Worm (Caenorhabditis elegans) whole organism, L4 larva: ENCODE measurements around the gene fbxc-7.

Source experiments
- D1046.2 ChIP-seq: fragments of 200-800 bp; sonication (Bioruptor generic); IDR thresholded peaks from 2 replicates; pipeline ENCODE4 v1.3.6; 2022; ENCODE audit warnings: missing genetic modification characterization, missing compliant biosample characterization
- F26F4.8 ChIP-seq: fragments of 200-800 bp; sonication (Bioruptor generic); conservative IDR thresholded peaks from 2 replicates; pipeline ENCODE4 v1.3.6; 2022; ENCODE audit warnings: missing genetic modification characterization, missing compliant biosample characterization
- F37D6.2 ChIP-seq: sonication (generic microtip); optimal IDR thresholded peaks from 2 replicates; lab custom pipeline; 2016; ENCODE audit warnings: mild to moderate bottlenecking, missing genetic modification characterization, missing compliant biosample characterization
- F44E2.7 ChIP-seq: fragments of 200-800 bp; sonication (Bioruptor generic); IDR thresholded peaks from 2 replicates; pipeline ENCODE4 v2.1.2; 2022; ENCODE audit warnings: missing genetic modification characterization, missing compliant biosample characterization
- T20F7.1 ChIP-seq: fragments of 200-800 bp; sonication (Bioruptor generic); optimal IDR thresholded peaks from 2 replicates; lab custom pipeline; 2018; ENCODE audit warnings: mild to moderate bottlenecking, missing genetic modification characterization, missing compliant biosample characterization
- Y48G9A.11 ChIP-seq: fragments of 200-800 bp; sonication (Bioruptor generic); IDR thresholded peaks from 2 replicates; pipeline ENCODE4 v1.3.6; 2022; ENCODE audit warnings: missing genetic modification reagents, missing genetic modification characterization, missing compliant biosample characterization
- Y5F2A.4 ChIP-seq: fragments of 200-800 bp; sonication (Bioruptor generic); optimal IDR thresholded peaks from 2 replicates; lab custom pipeline; 2018; ENCODE audit warnings: mild to moderate bottlenecking, missing genetic modification characterization, missing compliant biosample characterization
- Y75B8A.6 ChIP-seq: fragments of 200-800 bp; sonication (Bioruptor generic); IDR thresholded peaks from 2 replicates; pipeline ENCODE4 v1.3.6; 2022; ENCODE audit warnings: missing genetic modification reagents, missing genetic modification characterization, missing compliant biosample characterization
- aha-1 ChIP-seq: fragments of 150-350 bp; peaks from one replicate; lab custom pipeline; 2014; ENCODE audit warnings: missing biosample characterization, missing genetic modification characterization
- aly-2 ChIP-seq: sonication (generic microtip); optimal IDR thresholded peaks from 2 replicates; lab custom pipeline; 2018; ENCODE audit warnings: missing biosample characterization, missing genetic modification characterization
- arid-1 ChIP-seq: fragments of 200-800 bp; sonication (Bioruptor generic); conservative IDR thresholded peaks from 2 replicates; pipeline ENCODE4 v1.3.6; 2022; ENCODE audit warnings: missing genetic modification reagents, missing genetic modification characterization, missing compliant biosample characterization
- attf-4 ChIP-seq: sonication (generic microtip); optimal IDR thresholded peaks from 3 replicates; lab custom pipeline; 2017; ENCODE audit warnings: missing biosample characterization, missing genetic modification characterization
- ceh-62 ChIP-seq: sonication (generic microtip); optimal IDR thresholded peaks from 2 replicates; lab custom pipeline; 2017; ENCODE audit warnings: missing biosample characterization, missing genetic modification characterization
- ctbp-1 ChIP-seq: fragments of 200-800 bp; sonication (Bioruptor generic); IDR thresholded peaks from 2 replicates; pipeline ENCODE4 v1.3.6; 2022; ENCODE audit warnings: missing genetic modification reagents, missing genetic modification characterization, missing compliant biosample characterization
- daf-12 ChIP-seq: fragments of 150-350 bp; optimal IDR thresholded peaks from 2 replicates; lab custom pipeline; 2014; ENCODE audit warnings: missing biosample characterization, missing genetic modification reagents, missing genetic modification characterization
- daf-16 ChIP-seq, 3 experiments: sonication (generic microtip); optimal IDR thresholded peaks; 2 replicates each; lab custom pipeline; 2016 to 2017; ENCODE audit warnings: missing genetic modification characterization in 3 of 3, missing genetic modification reagents in 3 of 3, mild to moderate bottlenecking in 2 of 3, missing compliant biosample characterization in 2 of 3, missing biosample characterization in 1 of 3, moderate library complexity in 1 of 3
- dmd-6 ChIP-seq: fragments of 200-800 bp; sonication (Bioruptor generic); IDR thresholded peaks from 2 replicates; pipeline ENCODE4 v1.3.6; 2022; ENCODE audit warnings: missing genetic modification reagents, missing genetic modification characterization, missing compliant biosample characterization
- dmd-8 ChIP-seq: fragments of 200-800 bp; sonication (Bioruptor generic); IDR thresholded peaks from 2 replicates; pipeline ENCODE4 v1.3.6; 2022; ENCODE audit warnings: missing genetic modification characterization, missing compliant biosample characterization
- duxl-1 ChIP-seq: sonication (generic microtip); optimal IDR thresholded peaks from 2 replicates; lab custom pipeline; 2016; ENCODE audit warnings: mild to moderate bottlenecking, missing genetic modification characterization, moderate library complexity, missing compliant biosample characterization; ENCODE audit not compliant: poor library complexity
- dve-1 ChIP-seq: sonication (generic microtip); optimal IDR thresholded peaks from 2 replicates; lab custom pipeline; 2017; ENCODE audit warnings: antibody characterized with exemption, mild to moderate bottlenecking, missing genetic modification characterization, missing compliant biosample characterization; ENCODE audit not compliant: insufficient read depth
- egl-43 ChIP-seq: fragments of 200-800 bp; sonication (Bioruptor generic); IDR thresholded peaks from 2 replicates; pipeline ENCODE4 v1.3.6; 2022; ENCODE audit warnings: missing genetic modification reagents, missing genetic modification characterization, missing compliant biosample characterization
- fkh-10 ChIP-seq: fragments of 150-350 bp; optimal IDR thresholded peaks from 2 replicates; lab custom pipeline; 2014; ENCODE audit warnings: missing biosample characterization, missing genetic modification reagents, missing genetic modification characterization
- fos-1 ChIP-seq: fragments of 150-350 bp; optimal IDR thresholded peaks from 2 replicates; lab custom pipeline; 2014; ENCODE audit warnings: missing biosample characterization, missing genetic modification characterization
- gei-8 ChIP-seq: fragments of 200-800 bp; sonication (Bioruptor generic); optimal IDR thresholded peaks from 2 replicates; lab custom pipeline; 2018; ENCODE audit warnings: mild to moderate bottlenecking, missing genetic modification characterization, missing compliant biosample characterization
- hlh-30 ChIP-seq: sonication (generic microtip); optimal IDR thresholded peaks from 2 replicates; lab custom pipeline; 2017; ENCODE audit warnings: antibody characterized with exemption, mild to moderate bottlenecking, missing genetic modification characterization, missing compliant biosample characterization; ENCODE audit not compliant: insufficient read depth
- lin-1 ChIP-seq: fragments of 200-800 bp; sonication (Bioruptor generic); IDR thresholded peaks from 2 replicates; pipeline ENCODE4 v1.3.6; 2022; ENCODE audit warnings: missing genetic modification reagents, missing genetic modification characterization, missing compliant biosample characterization
- madf-9 ChIP-seq: fragments of 200-800 bp; sonication (Bioruptor generic); conservative IDR thresholded peaks from 2 replicates; pipeline ENCODE4 v1.3.6; 2022; ENCODE audit warnings: missing genetic modification reagents, missing genetic modification characterization, missing compliant biosample characterization
- mdl-1 ChIP-seq, 2 experiments: fragments of 150-350 bp in 1 of 2; sonication (generic microtip) in 1 of 2; optimal IDR thresholded peaks; 2 replicates each; lab custom pipeline; 2014 to 2017; ENCODE audit warnings: missing biosample characterization in 2 of 2, missing genetic modification characterization in 2 of 2
- mdt-29 ChIP-seq: fragments of 200-800 bp; sonication (Bioruptor generic); IDR thresholded peaks from 2 replicates; pipeline ENCODE4 v1.3.6; 2022; ENCODE audit warnings: missing genetic modification reagents, missing genetic modification characterization, missing compliant biosample characterization
- mep-1 ChIP-seq: fragments of 150-350 bp; sonication (generic microtip); optimal IDR thresholded peaks from 3 replicates; lab custom pipeline; 2014; ENCODE audit warnings: missing biosample characterization, missing genetic modification characterization
- mxl-3 ChIP-seq: fragments of 200-800 bp; sonication (Bioruptor generic); optimal IDR thresholded peaks from 2 replicates; lab custom pipeline; 2018; ENCODE audit warnings: mild to moderate bottlenecking, missing genetic modification characterization, missing compliant biosample characterization
- nhr-10 ChIP-seq: fragments of 150-350 bp; optimal IDR thresholded peaks from 2 replicates; lab custom pipeline; 2014; ENCODE audit warnings: missing biosample characterization, missing genetic modification characterization
- nhr-11 ChIP-seq: fragments of 150-350 bp; optimal IDR thresholded peaks from 2 replicates; lab custom pipeline; 2014; ENCODE audit warnings: missing biosample characterization, missing genetic modification characterization
- nhr-42 ChIP-seq: fragments of 200-800 bp; sonication (Bioruptor generic); IDR thresholded peaks from 2 replicates; pipeline ENCODE4 v1.3.6; 2022; ENCODE audit warnings: missing genetic modification characterization, missing compliant biosample characterization
- php-3 ChIP-seq: fragments of 200-800 bp; sonication (Bioruptor generic); IDR thresholded peaks from 2 replicates; pipeline ENCODE4 v1.3.6; 2022; ENCODE audit warnings: missing genetic modification reagents, missing genetic modification characterization, missing compliant biosample characterization
- pqm-1 ChIP-seq: sonication (generic microtip); optimal IDR thresholded peaks from 2 replicates; lab custom pipeline; 2017; ENCODE audit warnings: missing biosample characterization, missing genetic modification characterization
- rbr-2 ChIP-seq: sonication (generic microtip); optimal IDR thresholded peaks from 2 replicates; lab custom pipeline; 2016; ENCODE audit warnings: missing genotype, missing genetic modification characterization, missing compliant biosample characterization
- set-16 ChIP-seq: fragments of 200-800 bp; sonication (Bioruptor generic); IDR thresholded peaks from 2 replicates; pipeline ENCODE4 v1.3.6; 2022; ENCODE audit warnings: missing genetic modification reagents, missing genetic modification characterization, missing compliant biosample characterization
- unc-62 ChIP-seq, 3 experiments: fragments of 150-350 bp in 1 of 3; sonication (generic microtip); optimal IDR thresholded peaks in 2 of 3; peaks in 1 of 3; 1 replicate in 1 of 3; 2 replicates in 2 of 3; lab custom pipeline; 2014 to 2017; ENCODE audit warnings: missing biosample characterization in 3 of 3, missing genetic modification characterization in 3 of 3, missing genetic modification reagents in 3 of 3, missing genotype in 1 of 3
- zag-1 ChIP-seq: fragments of 150-350 bp; optimal IDR thresholded peaks from 2 replicates; lab custom pipeline; 2014; ENCODE audit warnings: missing biosample characterization, missing genetic modification characterization
- zip-2 ChIP-seq: fragments of 150-350 bp; optimal IDR thresholded peaks from 2 replicates; lab custom pipeline; 2014; ENCODE audit warnings: missing biosample characterization, missing genetic modification characterization
- ztf-11 ChIP-seq: fragments of 150-350 bp; optimal IDR thresholded peaks from 2 replicates; lab custom pipeline; 2014; ENCODE audit warnings: missing biosample characterization, missing genetic modification characterization
- ztf-7 ChIP-seq: fragments of 150-350 bp; optimal IDR thresholded peaks from 2 replicates; lab custom pipeline; 2014; ENCODE audit warnings: missing biosample characterization, missing genetic modification characterization

Gene fbxc-7

ce11 chrII:917324-917723, 37.4 kb upstream of the fbxc-7 start, which contains the start of gene fbxc-30:
fbxc-30 (plus strand) TSS chrII:917624.
- TF ChIP-seq Y48G9A.11 (GFP tag; lab: Robert Waterston, UW) = no peak
- no peak for TF ChIP-seq T20F7.1 (GFP tag; lab: Kevin White, UChicago)
- no peak for TF ChIP-seq madf-9
- no peak for TF ChIP-seq F37D6.2 (tag; lab: Kevin White, UChicago)
- no peak for TF ChIP-seq duxl-1
- TF ChIP-seq dve-1 (tag; lab: Kevin White, UChicago) = no peak
- no peak for TF ChIP-seq zip-2 (tag; lab: Kevin White, UChicago)
- no peak for TF ChIP-seq php-3 (GFP tag; lab: Robert Waterston, UW)
- TF ChIP-seq aha-1 = no peak
- TF ChIP-seq mdl-1 (tag; optimal IDR thresholded peaks at IDR 0.05; lab: Kevin White, UChicago) = no peak
- TF ChIP-seq egl-43 (GFP tag; lab: Robert Waterston, UW) = no peak
- no peak for TF ChIP-seq daf-16 (GFP tag; optimal IDR thresholded peaks at IDR 0.05; lab: Kevin White, UChicago)
- TF ChIP-seq daf-16 (tag; optimal IDR thresholded peaks at IDR 0.05; lab: Kevin White, UChicago) = no peak
- no peak for TF ChIP-seq F26F4.8 (GFP tag; lab: Robert Waterston, UW)
- no peak for TF ChIP-seq ceh-62 (tag; lab: Kevin White, UChicago)
- no peak for TF ChIP-seq nhr-10 (tag; lab: Kevin White, UChicago)
- no peak for TF ChIP-seq ztf-11 (tag; lab: Kevin White, UChicago)
- TF ChIP-seq attf-4 = no peak
- no peak for TF ChIP-seq ztf-7
- no peak for TF ChIP-seq fkh-10 (GFP tag; lab: Kevin White, UChicago)
- no peak for TF ChIP-seq dmd-8 (GFP tag; lab: Robert Waterston, UW)

DNA sequence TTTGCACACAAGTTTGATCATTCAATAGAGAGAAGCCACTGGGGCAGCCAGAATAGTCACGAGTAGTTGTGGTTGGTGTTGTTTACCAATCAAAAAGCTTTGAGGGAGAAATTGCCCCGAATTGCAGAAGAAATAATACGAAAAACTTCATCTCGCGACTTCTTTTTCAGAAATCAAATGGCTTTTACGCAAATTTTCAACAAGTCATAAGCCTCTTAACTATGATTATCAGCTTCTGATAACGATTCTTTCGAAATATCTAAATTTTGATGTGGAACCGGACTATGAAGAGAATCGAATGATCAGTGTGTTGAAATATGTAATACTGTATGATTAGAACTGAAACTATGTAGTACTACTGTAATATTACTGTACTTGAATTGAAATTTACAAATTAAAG, 34.4 kb upstream of the fbxc-7 start:
- TF ChIP-seq daf-16 (GFP tag; optimal IDR thresholded peaks at IDR 0.05; lab: Kevin White, UChicago) (no peak), daf-16 (tag; optimal IDR thresholded peaks at IDR 0.05; lab: Kevin White, UChicago) (no peak), F44E2.7 (GFP tag; lab: Robert Waterston, UW) (no peak), nhr-11 (tag; lab: Kevin White, UChicago) (no peak), fos-1 (tag; lab: Kevin White, UChicago) (no peak), aly-2 (tag; lab: Kevin White, UChicago) (no peak), mxl-3 (no peak), mdt-29 (GFP tag; lab: Robert Waterston, UW) (no peak), gei-8 (GFP tag; lab: Kevin White, UChicago) (no peak), set-16 (GFP tag; lab: Robert Waterston, UW) (no peak), lin-1 (GFP tag; lab: Robert Waterston, UW) (no peak), mep-1 (tag; lab: Kevin White, UChicago) (no peak), rbr-2 (tag; lab: Kevin White, UChicago) (no peak), D1046.2 (GFP tag; lab: Robert Waterston, UW) (no peak), Y75B8A.6 (GFP tag; lab: Robert Waterston, UW) (no peak), nhr-42 (no peak), arid-1 (GFP tag; lab: Robert Waterston, UW) (no peak), ctbp-1 (GFP tag; lab: Robert Waterston, UW) (no peak), hlh-30 (no peak), zip-2 (tag; lab: Kevin White, UChicago) (no peak)

ce11 chrII:922778-923177, 31.9 kb upstream of the fbxc-7 start:
- TF ChIP-seq zag-1 (tag; lab: Kevin White, UChicago) (no peak), pqm-1 (tag; lab: Kevin White, UChicago) (peak; percentile 83), Y5F2A.4 (GFP tag; lab: Kevin White, UChicago) (no peak), dmd-6 (GFP tag; lab: Robert Waterston, UW) (peak; percentile 69), daf-12 (no peak), unc-62 (GFP tag; optimal IDR thresholded peaks at IDR 0.05 in 1 of 2; lab: Kevin White, UChicago) (peak in 1 of 2 experiments; percentile 56), unc-62 (tag; optimal IDR thresholded peaks at IDR 0.05; lab: Kevin White, UChicago) (no peak)
